Worm (Caenorhabditis elegans) whole organism, early embryonic: ENCODE results near the gene col-96.

ENCODE experiments used
- B0310.2 ChIP-seq: sonication (generic microtip); optimal IDR thresholded peaks from 2 replicates; lab custom pipeline; 2016; ENCODE audit warnings: mild to moderate bottlenecking, missing genetic modification characterization, missing compliant biosample characterization
- F13C5.2 ChIP-seq: sonication (generic microtip); optimal IDR thresholded peaks from 2 replicates; lab custom pipeline; 2017; ENCODE audit warnings: mild to moderate bottlenecking, missing genetic modification characterization, inconsistent platforms, missing compliant biosample characterization
- aly-1 ChIP-seq: sonication (generic microtip); optimal IDR thresholded peaks from 2 replicates; lab custom pipeline; 2016; ENCODE audit warnings: missing genetic modification characterization, missing compliant biosample characterization
- ama-1 ChIP-seq: fragments of 150-350 bp; optimal IDR thresholded peaks from 2 replicates; lab custom pipeline; 2014
- ceh-13 ChIP-seq: fragments of 200-800 bp; sonication (Bioruptor generic); optimal IDR thresholded peaks from 2 replicates; lab custom pipeline; 2018; ENCODE audit warnings: mild to moderate bottlenecking, missing genetic modification characterization, missing compliant biosample characterization
- ceh-36 ChIP-seq: sonication (generic microtip); optimal IDR thresholded peaks from 2 replicates; lab custom pipeline; 2016; ENCODE audit warnings: missing genetic modification characterization, inconsistent platforms, missing compliant biosample characterization
- ets-7 ChIP-seq: sonication (generic microtip); optimal IDR thresholded peaks from 2 replicates; lab custom pipeline; 2016; ENCODE audit warnings: missing genotype, missing genetic modification characterization, missing compliant biosample characterization
- flt-1 ChIP-seq: fragments of 200-800 bp; sonication (Bioruptor generic); IDR thresholded peaks from 2 replicates; pipeline ENCODE4 v1.3.6; 2022; ENCODE audit warnings: missing genetic modification characterization, missing compliant biosample characterization
- hmbx-1 ChIP-seq: sonication (generic microtip); optimal IDR thresholded peaks from 2 replicates; lab custom pipeline; 2016; ENCODE audit warnings: mild to moderate bottlenecking, missing genetic modification characterization, missing compliant biosample characterization
- hmg-4 ChIP-seq: fragments of 200-800 bp; sonication (Bioruptor generic); optimal IDR thresholded peaks from 2 replicates; lab custom pipeline; 2018; ENCODE audit warnings: mild to moderate bottlenecking, missing genetic modification characterization, missing compliant biosample characterization
- hnd-1 ChIP-seq: sonication (generic microtip); optimal IDR thresholded peaks from 2 replicates; lab custom pipeline; 2016; ENCODE audit warnings: missing genetic modification characterization, missing compliant biosample characterization
- pes-1 ChIP-seq: fragments of 200-800 bp; sonication (Bioruptor generic); IDR thresholded peaks from 2 replicates; pipeline ENCODE4 v1.3.6; 2022; ENCODE audit warnings: missing genetic modification reagents, missing genetic modification characterization, missing compliant biosample characterization
- scrt-1 ChIP-seq: fragments of 200-800 bp; sonication (Bioruptor generic); IDR thresholded peaks from 2 replicates; pipeline ENCODE4 v1.3.6; 2022; ENCODE audit warnings: missing genetic modification characterization, missing compliant biosample characterization
- sea-1 ChIP-seq: fragments of 200-800 bp; sonication (Bioruptor generic); conservative IDR thresholded peaks from 2 replicates; pipeline ENCODE4 v1.3.6; 2022; ENCODE audit warnings: missing genetic modification characterization, missing compliant biosample characterization
- tbx-11 ChIP-seq: fragments of 200-800 bp; sonication (Bioruptor generic); IDR thresholded peaks from 2 replicates; pipeline ENCODE4 v1.3.6; 2022; ENCODE audit warnings: missing genetic modification characterization, missing compliant biosample characterization
- tbx-37 ChIP-seq: fragments of 200-800 bp; sonication (Bioruptor generic); conservative IDR thresholded peaks from 2 replicates; pipeline ENCODE4 v1.3.6; 2022; ENCODE audit warnings: missing genetic modification reagents, missing genetic modification characterization, missing compliant biosample characterization
- tra-4 ChIP-seq: sonication (generic microtip); optimal IDR thresholded peaks from 2 replicates; lab custom pipeline; 2017; ENCODE audit warnings: missing genetic modification characterization, missing compliant biosample characterization

col-96 gene

DNA sequence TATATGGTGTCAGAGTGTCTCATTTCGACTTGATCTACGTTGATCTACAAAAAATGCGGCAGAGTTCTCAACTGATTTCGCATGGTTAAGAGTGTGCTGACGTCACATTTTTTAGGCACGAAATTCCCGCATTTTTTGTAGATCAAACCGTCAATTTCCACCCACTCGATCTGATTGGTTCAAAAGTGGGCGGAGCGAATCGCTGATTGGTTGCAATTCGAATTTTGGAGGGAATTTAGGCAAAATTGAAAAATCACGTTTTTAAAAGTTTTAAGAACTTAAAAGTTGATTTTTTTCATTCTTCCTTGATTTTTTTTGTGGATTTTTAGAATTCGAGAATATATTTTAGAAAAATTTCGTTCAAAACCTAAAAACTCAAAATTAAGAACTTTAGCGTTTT is 50.2 kb downstream of the col-96 start:
- no peak for TF ChIP-seq pes-1 (GFP tag; lab: Robert Waterston, UW)
- no peak for TF ChIP-seq hnd-1 (tag; lab: Kevin White, UChicago)
- no peak for TF ChIP-seq tbx-11 (GFP tag; lab: Robert Waterston, UW)
- no peak for TF ChIP-seq aly-1 (tag; lab: Kevin White, UChicago)
- TF ChIP-seq B0310.2 (tag; lab: Kevin White, UChicago) = no peak
- no peak for TF ChIP-seq tra-4 (tag; lab: Kevin White, UChicago)
- no peak for TF ChIP-seq ama-1 (lab: Kevin White, UChicago)
- TF ChIP-seq ceh-36 (tag; lab: Kevin White, UChicago) = no peak
- no peak for TF ChIP-seq hmg-4 (GFP tag; lab: Kevin White, UChicago)
- TF ChIP-seq tbx-37 (GFP tag; lab: Robert Waterston, UW) = no peak
- no peak for TF ChIP-seq scrt-1
- no peak for TF ChIP-seq F13C5.2
- TF ChIP-seq flt-1 = no peak
- no peak for TF ChIP-seq ceh-13 (GFP tag; lab: Kevin White, UChicago)
- no peak for TF ChIP-seq sea-1 (GFP tag; lab: Robert Waterston, UW)
- no peak for TF ChIP-seq ets-7 (tag; lab: Kevin White, UChicago)
- no peak for TF ChIP-seq hmbx-1 (tag; lab: Kevin White, UChicago)
